Worm (Caenorhabditis elegans) whole organism, young adult: ENCODE data around the gene C55A6.7.
"Not testable (repeated sequence)": the region's sequence is repeated elsewhere in the genome, so short reads cannot be mapped to it uniquely, and the experiment has no call there.

Experiments
- ccch-3 ChIP-seq: fragments of 200-800 bp; sonication (Bioruptor generic); optimal IDR thresholded peaks from 2 replicates; lab custom pipeline; 2018; ENCODE audit warnings: mild to moderate bottlenecking, missing genetic modification characterization, missing compliant biosample characterization
- snpc-4 ChIP-seq, 5 experiments: fragments of 150-350 bp in 1 of 5; sonication (generic microtip) in 4 of 5; optimal IDR thresholded peaks; 2 replicates each; lab custom pipeline; 2014 to 2018; ENCODE audit warnings: missing genetic modification characterization in 5 of 5, missing biosample characterization in 3 of 5, antibody characterized with exemption in 2 of 5, mild to moderate bottlenecking in 2 of 5, missing compliant biosample characterization in 2 of 5, missing genotype in 2 of 5, moderate library complexity in 2 of 5, missing genetic modification reagents in 1 of 5

DNA sequence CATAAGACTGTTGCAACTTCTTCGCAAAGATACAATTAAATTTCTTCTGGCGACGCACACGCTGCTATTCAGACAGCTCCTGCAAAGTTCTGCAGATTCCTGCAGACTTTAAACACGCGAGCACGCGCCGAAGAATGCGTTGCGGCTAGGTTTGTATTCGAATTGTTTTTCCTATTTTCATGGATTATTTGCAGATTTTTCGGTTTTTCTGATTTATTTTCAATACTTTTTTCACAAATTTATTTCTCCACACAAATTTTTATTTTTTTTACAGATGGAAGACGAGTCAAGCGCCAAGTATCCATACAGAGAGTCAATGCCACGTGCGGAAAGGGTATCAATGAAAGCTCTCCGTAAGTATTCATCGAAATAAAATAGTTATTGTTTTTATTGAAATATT lies 44.7 kb downstream of the C55A6.7 start, which contains the start of gene T11F9.7:
- not testable (repeated sequence) for TF ChIP-seq ccch-3 (GFP tag; lab: Kevin White, UChicago); snpc-4 (GFP tag; optimal IDR thresholded peaks at IDR 0.05; lab: Kevin White, UChicago); snpc-4 (tag; optimal IDR thresholded peaks at IDR 0.05; lab: Kevin White, UChicago)
